Fruit fly (Drosophila melanogaster) whole organism, adult: ENCODE results near the gene app.

Experiments used
- CG11617 ChIP-seq: fragments of 200-800 bp; sonication (Bioruptor generic); optimal IDR thresholded peaks from 2 replicates; lab custom pipeline; 2017; ENCODE audit warnings: mild to moderate bottlenecking, missing biosample characterization, missing genetic modification reagents, missing genetic modification characterization
- CG12768 ChIP-seq: fragments of 200-800 bp; sonication (Bioruptor generic); optimal IDR thresholded peaks from 2 replicates; lab custom pipeline; 2017; ENCODE audit warnings: missing biosample characterization, missing genetic modification characterization, mild to moderate bottlenecking, moderate library complexity, missing genetic modification reagents
- CG14711 ChIP-seq: fragments of 200-800 bp; sonication (Bioruptor generic); optimal IDR thresholded peaks from 2 replicates; lab custom pipeline; 2018; ENCODE audit warnings: missing biosample characterization, mild to moderate bottlenecking, missing genetic modification characterization, moderate library complexity
- CG1620 ChIP-seq: fragments of 200-800 bp; sonication (Bioruptor generic); optimal IDR thresholded peaks from 2 replicates; lab custom pipeline; 2016; ENCODE audit warnings: missing biosample characterization, missing genetic modification characterization
- CG33017 ChIP-seq: fragments of 200-800 bp; sonication (Bioruptor generic); optimal IDR thresholded peaks from 2 replicates; lab custom pipeline; 2018; ENCODE audit warnings: missing biosample characterization, mild to moderate bottlenecking, missing genetic modification characterization, moderate library complexity
- Clk ChIP-seq: fragments of 200-800 bp; sonication (Bioruptor generic); optimal IDR thresholded peaks from 2 replicates; lab custom pipeline; 2017; ENCODE audit warnings: missing biosample characterization, missing genetic modification characterization
- Crg-1 ChIP-seq: fragments of 200-800 bp; sonication (Bioruptor generic); optimal IDR thresholded peaks from 2 replicates; lab custom pipeline; 2016; ENCODE audit warnings: missing biosample characterization, missing genetic modification characterization
- Hr96 ChIP-seq: fragments of 200-800 bp; sonication (Bioruptor generic); optimal IDR thresholded peaks from 2 replicates; lab custom pipeline; 2016; ENCODE audit warnings: missing biosample characterization, missing genetic modification characterization
- Mnt ChIP-seq: fragments of 200-800 bp; sonication (Bioruptor generic); optimal IDR thresholded peaks from 2 replicates; lab custom pipeline; 2016; ENCODE audit warnings: missing biosample characterization, mild to moderate bottlenecking, missing genetic modification characterization
- bab1 ChIP-seq: fragments of 200-800 bp; sonication (Bioruptor generic); optimal IDR thresholded peaks from 3 replicates; lab custom pipeline; 2019; ENCODE audit warnings: missing biosample characterization, mild to moderate bottlenecking, missing genetic modification characterization, moderate library complexity
- cnc ChIP-seq, 2 experiments: fragments of >200 bp; optimal IDR thresholded peaks; 2 replicates each; lab custom pipeline; 2017
- kay ChIP-seq: fragments of 200-800 bp; sonication (Bioruptor generic); peaks from one replicate; lab custom pipeline; 2016; ENCODE audit warnings: missing biosample characterization, missing genetic modification characterization, borderline replicate concordance
- pad ChIP-seq: fragments of 200-800 bp; sonication (Bioruptor generic); optimal IDR thresholded peaks from 3 replicates; lab custom pipeline; 2017; ENCODE audit warnings: missing biosample characterization, missing genetic modification characterization, mild to moderate bottlenecking, moderate library complexity, missing genetic modification reagents
- toe ChIP-seq: fragments of 200-800 bp; sonication (Bioruptor generic); optimal IDR thresholded peaks from 2 replicates; lab custom pipeline; 2016; ENCODE audit warnings: missing biosample characterization, missing genetic modification characterization

- TF ChIP-seq cnc (optimal IDR thresholded peaks at IDR 0.05; lab: Kevin White, UChicago) (no peak), kay (GFP tag; lab: Kevin White, UChicago) (no peak), CG12768 (GFP tag; lab: Kevin White, UChicago) (no peak), Hr96 (GFP tag; lab: Kevin White, UChicago) (no peak), bab1 (GFP tag; lab: Kevin White, UChicago) (no peak), CG14711 (peak; percentile 8), pad (GFP tag; lab: Kevin White, UChicago) (no peak), CG1620 (GFP tag; lab: Kevin White, UChicago) (no peak), Clk (no peak), CG33017 (tag; lab: Kevin White, UChicago) (no peak), toe (GFP tag; lab: Kevin White, UChicago) (no peak), Crg-1 (GFP tag; lab: Kevin White, UChicago) (no peak), Mnt (GFP tag; lab: Kevin White, UChicago) (no peak), CG11617 (GFP tag; lab: Kevin White, UChicago) (no peak)
Observed at dm6 chr3L:12223635-12224016, 43.0 kb downstream of the app start.
